Fruit fly (Drosophila melanogaster): ENCODE results near the gene wupA.

The wupA gene

DNA sequence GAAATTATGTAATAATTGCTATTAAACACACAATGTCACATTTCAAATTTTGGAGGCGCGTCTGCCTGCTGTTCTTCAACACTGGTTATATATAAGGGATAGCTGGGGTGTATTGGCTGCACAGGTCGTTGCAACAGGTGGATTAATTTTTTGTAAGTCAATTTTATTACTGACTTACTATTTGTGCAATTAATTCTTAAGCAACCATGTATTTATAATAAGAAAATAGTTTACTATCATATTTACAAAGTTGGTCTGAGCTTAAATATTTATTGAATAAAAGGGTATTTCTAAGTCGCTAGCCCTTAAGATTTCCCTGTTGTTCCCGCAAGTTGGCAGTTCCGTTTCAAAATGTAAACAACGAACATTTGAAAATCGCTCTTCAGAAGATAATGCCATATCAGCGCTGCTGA lies 23.9 kb downstream of the wupA start, which contains the start of gene RhoGAP16F (continued):
- peak; percentile 80 for TF ChIP-seq Sp1 (GFP tag; optimal IDR thresholded peaks at IDR 0.05)
- no peak for TF ChIP-seq Myc (optimal IDR thresholded peaks at IDR 0.05)
- no peak for TF ChIP-seq N (GFP tag; optimal IDR thresholded peaks at IDR 0.05)
- TF ChIP-seq HLH106 (tag; optimal IDR thresholded peaks at IDR 0.05) = peak; percentile 84
- no peak for TF ChIP-seq Dfd (GFP tag; optimal IDR thresholded peaks at IDR 0.05)

DNA sequence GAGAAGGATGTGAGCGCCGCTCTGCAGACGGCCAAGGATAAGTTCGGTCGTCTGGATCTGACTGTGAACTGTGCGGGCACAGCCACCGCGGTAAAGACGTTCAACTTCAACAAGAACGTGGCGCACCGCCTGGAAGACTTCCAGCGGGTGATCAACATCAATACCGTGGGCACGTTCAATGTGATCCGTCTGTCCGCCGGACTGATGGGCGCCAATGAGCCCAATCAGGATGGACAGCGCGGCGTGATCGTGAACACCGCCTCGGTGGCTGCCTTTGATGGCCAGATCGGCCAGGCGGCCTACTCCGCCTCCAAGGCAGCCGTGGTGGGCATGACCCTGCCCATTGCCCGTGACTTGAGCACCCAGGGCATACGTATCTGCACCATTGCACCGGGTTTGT lies 24.6 kb downstream of the wupA start:
- no peak for TF ChIP-seq woc (GFP tag; optimal IDR thresholded peaks at IDR 0.05)
- no peak for TF ChIP-seq rgr (GFP tag; optimal IDR thresholded peaks at IDR 0.05)
- TF ChIP-seq Jra (GFP tag; optimal IDR thresholded peaks at IDR 0.05) = no peak
- TF ChIP-seq foxo (GFP tag; optimal IDR thresholded peaks at IDR 0.05) = no peak
- no peak for TF ChIP-seq brk (GFP tag; optimal IDR thresholded peaks at IDR 0.05)
- no peak for TF ChIP-seq Dfd (GFP tag; optimal IDR thresholded peaks at IDR 0.05)
- no peak for TF ChIP-seq pan (optimal IDR thresholded peaks at IDR 0.05)
- TF ChIP-seq dmrt93B (GFP tag; optimal IDR thresholded peaks at IDR 0.05) = no peak
- no peak for TF ChIP-seq tai (GFP tag; optimal IDR thresholded peaks at IDR 0.05)
- TF ChIP-seq sage (GFP tag; optimal IDR thresholded peaks at IDR 0.05) = no peak
- no peak for TF ChIP-seq HLH106 (tag; optimal IDR thresholded peaks at IDR 0.05)
- no peak for TF ChIP-seq ey (GFP tag; optimal IDR thresholded peaks at IDR 0.05)
- TF ChIP-seq OdsH (GFP tag; optimal IDR thresholded peaks at IDR 0.05) = no peak
- no peak for TF ChIP-seq Mio (GFP tag; optimal IDR thresholded peaks at IDR 0.05)

DNA sequence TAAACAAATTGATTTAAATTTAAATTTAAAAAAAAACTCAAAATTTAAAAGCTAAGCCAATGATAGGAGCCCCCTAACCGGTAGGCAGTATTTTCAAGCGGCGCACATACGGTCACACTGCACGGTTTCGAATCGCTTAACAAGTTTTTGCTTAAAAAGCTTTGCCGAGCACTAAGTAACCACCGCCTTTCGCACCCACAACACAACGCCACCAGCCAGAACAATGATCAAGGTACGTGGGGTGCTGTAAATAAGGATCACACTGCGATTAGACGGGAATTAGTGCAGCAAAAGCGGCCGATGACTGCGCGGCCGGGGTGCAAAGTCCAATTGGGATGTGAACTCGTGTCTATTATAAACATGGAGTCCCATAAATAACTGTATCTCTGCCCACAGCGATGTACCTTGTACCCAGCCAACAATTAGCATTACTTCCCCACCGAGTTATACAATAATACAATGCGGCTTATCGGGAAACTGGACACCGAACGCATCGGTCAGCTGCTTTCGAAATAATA lies 25.5 kb downstream of the wupA start, which contains the start of gene scu:
Gene scu, plus strand, starts transcription at position 101 of the 518 bp plus-strand sequence.
- TF ChIP-seq Sp1 (GFP tag; optimal IDR thresholded peaks at IDR 0.05) (peak; percentile 17), foxo (GFP tag; optimal IDR thresholded peaks at IDR 0.05) (no peak), Rel (GFP tag; optimal IDR thresholded peaks at IDR 0.05) (peak; percentile 39), Rel (tag; optimal IDR thresholded peaks at IDR 0.05) (peak; percentile 74), Hnf4 (GFP tag; optimal IDR thresholded peaks at IDR 0.05) (peak; percentile 90)

DNA sequence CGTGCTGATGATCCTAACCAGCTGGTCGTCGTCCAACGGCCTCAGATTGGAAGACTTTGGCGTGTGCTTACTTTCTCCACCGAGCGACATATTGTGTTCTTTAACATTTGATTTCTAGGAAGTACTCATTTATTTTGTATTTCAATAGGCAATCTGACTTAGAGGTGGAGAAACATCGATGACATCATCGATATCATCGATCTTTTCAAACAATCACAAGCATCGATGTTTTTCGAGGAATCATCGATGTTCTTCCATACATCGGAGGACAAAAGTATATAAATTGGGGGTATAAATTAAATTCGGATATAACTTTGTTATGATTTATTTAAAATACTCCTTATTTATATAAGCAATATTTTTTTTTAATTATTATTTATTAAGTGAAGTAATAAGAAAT lies 26.4 kb downstream of the wupA start, which contains the start of gene Swt1:
Gene Swt1, minus strand, starts transcription at position 177 of the 400 bp plus-strand sequence.
- TF ChIP-seq Rel (GFP tag; optimal IDR thresholded peaks at IDR 0.05) (no peak), Rel (tag; optimal IDR thresholded peaks at IDR 0.05) (peak; percentile 79), lola (GFP tag; optimal IDR thresholded peaks at IDR 0.05) (no peak), dsf (GFP tag; optimal IDR thresholded peaks at IDR 0.05; ENCODE audit: borderline replicate concordance) (no peak)

DNA sequence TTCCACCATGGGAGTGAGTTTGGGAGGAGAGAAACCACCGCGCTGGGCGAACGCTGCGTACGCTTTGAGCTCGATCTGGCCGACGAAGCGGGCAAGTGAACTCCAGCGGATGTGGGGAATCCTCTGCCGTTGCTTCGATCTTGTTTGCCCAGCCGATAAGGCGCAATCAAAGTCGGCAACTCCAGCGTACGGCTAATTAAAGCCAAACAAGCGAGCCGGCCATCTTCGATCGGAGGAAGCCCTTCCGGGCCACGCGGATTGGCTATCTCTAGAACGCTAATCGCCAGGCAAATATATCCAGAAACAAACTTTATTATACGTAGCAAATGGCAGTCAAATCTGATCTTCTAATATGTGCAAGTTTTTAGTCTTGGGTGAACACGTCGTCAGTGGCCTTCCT lies 28.3 kb downstream of the wupA start, which contains the start of gene CG7536:
Gene CG7536, minus strand, starts transcription at position 101 of the 400 bp plus-strand sequence.
- TF ChIP-seq OdsH (GFP tag; optimal IDR thresholded peaks at IDR 0.05) = no peak
- no peak for TF ChIP-seq sage (GFP tag; optimal IDR thresholded peaks at IDR 0.05)
- no peak for TF ChIP-seq Rel (GFP tag; optimal IDR thresholded peaks at IDR 0.05)
- TF ChIP-seq Rel (tag; optimal IDR thresholded peaks at IDR 0.05) = no peak
- TF ChIP-seq woc (GFP tag; optimal IDR thresholded peaks at IDR 0.05) = no peak
- TF ChIP-seq Hr83 (GFP tag; optimal IDR thresholded peaks at IDR 0.05; ENCODE audit: poor library complexity, severe bottlenecking) = no peak
- TF ChIP-seq ey (GFP tag; optimal IDR thresholded peaks at IDR 0.05) = no peak
- TF ChIP-seq brk (GFP tag; optimal IDR thresholded peaks at IDR 0.05) = no peak
- TF ChIP-seq fru (GFP tag; optimal IDR thresholded peaks at IDR 0.05) = no peak
- no peak for TF ChIP-seq foxo (GFP tag; optimal IDR thresholded peaks at IDR 0.05)

DNA sequence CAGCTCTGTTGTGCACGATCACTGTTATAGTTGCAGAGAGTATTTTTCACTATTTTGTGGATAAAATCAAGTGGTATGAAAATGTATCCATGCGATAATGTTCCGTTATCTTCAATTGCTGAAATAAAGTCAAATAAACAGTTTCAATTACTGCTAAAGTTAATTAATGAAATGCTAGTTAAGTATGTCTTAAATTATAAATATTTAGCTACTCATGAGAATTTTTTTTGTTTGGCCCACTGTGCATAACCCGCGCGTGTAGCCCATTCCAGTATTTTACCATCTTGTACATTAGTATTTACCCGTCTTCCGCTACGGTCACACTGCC lies 31.3 kb downstream of the wupA start, which contains the start of gene Ada3:
Gene Ada3, plus strand, starts transcription at position 292 of the 328 bp plus-strand sequence.
- TF ChIP-seq tai (GFP tag; optimal IDR thresholded peaks at IDR 0.05) = no peak
- TF ChIP-seq woc (GFP tag; optimal IDR thresholded peaks at IDR 0.05) = peak; percentile 83
- TF ChIP-seq fru (GFP tag; optimal IDR thresholded peaks at IDR 0.05) = peak; percentile 85
- TF ChIP-seq Rel (GFP tag; optimal IDR thresholded peaks at IDR 0.05) = no peak
- peak; percentile 56 for TF ChIP-seq Rel (tag; optimal IDR thresholded peaks at IDR 0.05)
- peak; percentile 65 for TF ChIP-seq dmrt93B (GFP tag; optimal IDR thresholded peaks at IDR 0.05)
- no peak for TF ChIP-seq usp (GFP tag; optimal IDR thresholded peaks at IDR 0.05)
- TF ChIP-seq ey (GFP tag; optimal IDR thresholded peaks at IDR 0.05) = peak; percentile 83
- TF ChIP-seq Myc (optimal IDR thresholded peaks at IDR 0.05) = peak; percentile 15
- peak; percentile 80 for TF ChIP-seq Jra (GFP tag; optimal IDR thresholded peaks at IDR 0.05)
- TF ChIP-seq psq (GFP tag; optimal IDR thresholded peaks at IDR 0.05) = peak; percentile 70
- TF ChIP-seq br (GFP tag; optimal IDR thresholded peaks at IDR 0.05) = peak; percentile 79
- peak; percentile 76 for TF ChIP-seq Sp1 (GFP tag; optimal IDR thresholded peaks at IDR 0.05)
- TF ChIP-seq GATAd (GFP tag; optimal IDR thresholded peaks at IDR 0.05) = peak; percentile 60
- TF ChIP-seq HLH106 (tag; optimal IDR thresholded peaks at IDR 0.05) = peak; percentile 86
- peak; percentile 76 for TF ChIP-seq CG9705 (GFP tag; optimal IDR thresholded peaks at IDR 0.05)
- TF ChIP-seq N (GFP tag; optimal IDR thresholded peaks at IDR 0.05) = no peak
- peak; percentile 63 for TF ChIP-seq CG32264 (GFP tag; optimal IDR thresholded peaks at IDR 0.05)
- peak; percentile 5 for TF ChIP-seq sage (GFP tag; optimal IDR thresholded peaks at IDR 0.05)
- peak; percentile 85 for TF ChIP-seq Hnf4 (GFP tag; optimal IDR thresholded peaks at IDR 0.05)
- peak; percentile 90 for TF ChIP-seq h (GFP tag; optimal IDR thresholded peaks at IDR 0.05)
- TF ChIP-seq lola (GFP tag; optimal IDR thresholded peaks at IDR 0.05) = no peak
- TF ChIP-seq Hr78 (GFP tag; optimal IDR thresholded peaks at IDR 0.05) = no peak
- peak; percentile 64 for TF ChIP-seq OdsH (GFP tag; optimal IDR thresholded peaks at IDR 0.05)
- peak; percentile 54 for TF ChIP-seq dsf (GFP tag; optimal IDR thresholded peaks at IDR 0.05; ENCODE audit: borderline replicate concordance)
- TF ChIP-seq sv (GFP tag; optimal IDR thresholded peaks at IDR 0.05) = peak; percentile 86
- TF ChIP-seq rgr (GFP tag; optimal IDR thresholded peaks at IDR 0.05) = peak; percentile 83
- no peak for TF ChIP-seq Dfd (GFP tag; optimal IDR thresholded peaks at IDR 0.05)
- TF ChIP-seq foxo (GFP tag; optimal IDR thresholded peaks at IDR 0.05) = peak in 1 of 2 experiments; percentile 88

All from whole organism, wandering third instar larva.